Worm (Caenorhabditis elegans) whole organism, L3 larva: ENCODE measurements around the gene B0462.5.

Experiments
- ama-1 ChIP-seq: fragments of 150-350 bp; optimal IDR thresholded peaks from 2 replicates; lab custom pipeline; 2018
- lsy-12 ChIP-seq: sonication (generic microtip); optimal IDR thresholded peaks from 2 replicates; lab custom pipeline; 2016; ENCODE audit warnings: mild to moderate bottlenecking, missing genetic modification characterization, missing compliant biosample characterization
- nfya-1 ChIP-seq: sonication (generic microtip); optimal IDR thresholded peaks from 2 replicates; lab custom pipeline; 2017; ENCODE audit warnings: missing genetic modification characterization, mild to moderate bottlenecking, missing compliant biosample characterization, antibody characterized with exemption, moderate library complexity; ENCODE audit not compliant: insufficient read depth
- nhr-77 ChIP-seq: fragments of 150-350 bp; optimal IDR thresholded peaks from 2 replicates; lab custom pipeline; 2014; ENCODE audit warnings: missing biosample characterization, missing genetic modification characterization
- unc-62 ChIP-seq: fragments of 150-350 bp; sonication (generic microtip); optimal IDR thresholded peaks from 4 replicates; lab custom pipeline; 2014; ENCODE audit warnings: missing biosample characterization, missing genetic modification reagents, missing genetic modification characterization

DNA sequence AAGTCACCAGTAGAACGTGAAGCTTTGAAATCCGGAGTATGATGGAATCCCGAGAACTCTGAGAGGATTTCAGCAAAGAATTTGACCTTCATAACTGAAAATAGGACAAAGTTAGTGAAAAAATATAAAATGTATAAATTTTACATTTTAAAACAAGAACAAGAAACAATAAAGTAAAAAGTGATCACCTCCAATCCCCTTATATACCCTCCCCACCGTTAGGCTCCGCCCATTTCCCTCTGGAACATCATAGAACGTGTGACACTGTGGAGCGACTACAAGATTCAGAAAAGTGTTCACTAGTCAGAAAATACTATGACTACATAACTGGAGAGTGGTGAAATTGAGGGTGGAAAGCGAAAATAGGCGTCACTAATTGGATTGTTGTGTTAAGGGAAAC, 8.0 kb upstream of the B0462.5 start, which contains the start of gene B0462.4:
- TF ChIP-seq unc-62 (GFP tag; lab: Kevin White, UChicago) (no peak), nhr-77 (tag; lab: Kevin White, UChicago) (no peak), lsy-12 (tag; lab: Kevin White, UChicago) (no peak), nfya-1 (tag; lab: Kevin White, UChicago) (no peak), ama-1 (lab: Kevin White, UChicago) (no peak)
